Worm (Caenorhabditis elegans) whole organism, L4 larva: Measurements from ENCODE around the gene Y53G8AR.6.

Experiments used
- ceh-32 ChIP-seq: sonication (generic microtip); optimal IDR thresholded peaks from 2 replicates; lab custom pipeline; 2016; ENCODE audit warnings: mild to moderate bottlenecking, missing genetic modification characterization, missing compliant biosample characterization; ENCODE audit not compliant: poor library complexity
- fos-1 ChIP-seq: fragments of 150-350 bp; optimal IDR thresholded peaks from 2 replicates; lab custom pipeline; 2014; ENCODE audit warnings: missing biosample characterization, missing genetic modification characterization
- lin-13 ChIP-seq: fragments of 150-350 bp; optimal IDR thresholded peaks from 2 replicates; lab custom pipeline; 2014; ENCODE audit warnings: missing biosample characterization, missing genetic modification reagents, missing genetic modification characterization
- unc-130 ChIP-seq: sonication (generic microtip); optimal IDR thresholded peaks from 2 replicates; lab custom pipeline; 2016; ENCODE audit warnings: missing genetic modification reagents, missing genetic modification characterization, missing compliant biosample characterization
- zag-1 ChIP-seq: fragments of 150-350 bp; optimal IDR thresholded peaks from 2 replicates; lab custom pipeline; 2014; ENCODE audit warnings: missing biosample characterization, missing genetic modification characterization

DNA sequence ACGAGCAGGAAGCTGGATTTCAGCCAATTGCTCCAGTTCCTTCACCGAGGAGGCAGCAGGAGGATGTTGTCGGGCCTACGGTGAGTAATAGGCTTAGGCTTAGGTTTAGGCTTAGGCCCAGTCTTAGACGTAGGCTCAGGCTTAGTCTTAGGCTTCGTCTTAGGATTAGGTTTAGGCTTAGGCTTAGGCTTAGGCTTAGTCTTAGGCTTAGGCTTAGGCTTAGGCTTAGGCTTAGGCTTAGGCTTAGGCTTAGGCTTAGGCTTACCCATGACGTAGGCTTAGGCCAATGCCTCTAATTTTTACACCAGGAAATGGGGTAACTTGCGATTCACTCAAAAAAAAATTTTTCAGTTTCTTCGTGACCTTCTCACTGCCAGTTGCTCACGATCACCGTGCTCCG, 52.1 kb downstream of the Y53G8AR.6 start:
- TF ChIP-seq zag-1 (no peak), fos-1 (tag; lab: Kevin White, UChicago) (no peak), lin-13 (GFP tag; lab: Kevin White, UChicago) (no peak), ceh-32 (tag; lab: Kevin White, UChicago) (no peak), unc-130 (GFP tag; lab: Kevin White, UChicago) (no peak)
